Fruit fly (Drosophila melanogaster) whole organism, wandering third instar larva: ENCODE measurements around the gene Cyp6d4.

Experiments
- Abd-B ChIP-seq: fragments of >200 bp; optimal IDR thresholded peaks from 2 replicates; lab custom pipeline; 2017; ENCODE audit warnings: missing biosample characterization, missing genetic modification characterization
- CG32264 ChIP-seq: fragments of 200-800 bp; sonication (Bioruptor generic); optimal IDR thresholded peaks from 2 replicates; lab custom pipeline; 2016; ENCODE audit warnings: missing biosample characterization, missing genetic modification characterization
- CG9705 ChIP-seq: fragments of 200-800 bp; sonication (Bioruptor generic); optimal IDR thresholded peaks from 2 replicates; lab custom pipeline; 2018; ENCODE audit warnings: missing biosample characterization, mild to moderate bottlenecking, missing genetic modification characterization
- CrebA ChIP-seq: fragments of 200-800 bp; sonication (Bioruptor generic); optimal IDR thresholded peaks from 2 replicates; lab custom pipeline; 2016; ENCODE audit warnings: missing biosample characterization, mild to moderate bottlenecking, missing genetic modification characterization, borderline replicate concordance
- Dfd ChIP-seq: fragments of >200 bp; optimal IDR thresholded peaks from 2 replicates; lab custom pipeline; 2017; ENCODE audit warnings: missing biosample characterization, missing genetic modification characterization
- Dif ChIP-seq: fragments of 200-275, 200-300 bp; sonication (Bioruptor generic); optimal IDR thresholded peaks from 2 replicates; lab custom pipeline; 2018; ENCODE audit warnings: missing biosample characterization, missing genetic modification characterization; ENCODE audit not compliant: partially characterized antibody
- GATAd ChIP-seq: sonication (Bioruptor generic); optimal IDR thresholded peaks from 2 replicates; lab custom pipeline; 2016; ENCODE audit warnings: missing biosample characterization, missing genetic modification characterization
- HLH106 ChIP-seq: fragments of 200-800 bp; optimal IDR thresholded peaks from 3 replicates; lab custom pipeline; 2019; ENCODE audit warnings: missing biosample characterization, mild to moderate bottlenecking, missing genetic modification characterization, moderate library complexity
- Hnf4 ChIP-seq: fragments of 200-800 bp; sonication (Bioruptor generic); optimal IDR thresholded peaks from 2 replicates; lab custom pipeline; 2016; ENCODE audit warnings: missing biosample characterization, mild to moderate bottlenecking, missing genetic modification characterization
- Hr78 ChIP-seq: fragments of >200 bp; optimal IDR thresholded peaks from 2 replicates; lab custom pipeline; 2017; ENCODE audit warnings: missing biosample characterization, missing genetic modification characterization
- Hr83 ChIP-seq: fragments of 200-300 bp; sonication (Bioruptor generic); optimal IDR thresholded peaks from 2 replicates; lab custom pipeline; 2016; ENCODE audit warnings: missing biosample characterization, mild to moderate bottlenecking, missing genetic modification characterization, moderate library complexity; ENCODE audit not compliant: poor library complexity, severe bottlenecking
- Jra ChIP-seq: sonication (Bioruptor generic); optimal IDR thresholded peaks from 2 replicates; lab custom pipeline; 2016; ENCODE audit warnings: missing biosample characterization, missing genetic modification characterization
- Mio ChIP-seq: sonication (Bioruptor generic); optimal IDR thresholded peaks from 2 replicates; lab custom pipeline; 2016; ENCODE audit warnings: missing biosample characterization, missing genetic modification characterization
- Myc ChIP-seq: fragments of >200 bp; optimal IDR thresholded peaks from 2 replicates; lab custom pipeline; 2017
- N ChIP-seq: fragments of >200 bp; optimal IDR thresholded peaks from 2 replicates; lab custom pipeline; 2018; ENCODE audit warnings: missing biosample characterization, missing external identifiers, missing genetic modification characterization
- OdsH ChIP-seq: fragments of 200-800 bp; sonication (Bioruptor generic); optimal IDR thresholded peaks from 2 replicates; lab custom pipeline; 2016; ENCODE audit warnings: missing biosample characterization, mild to moderate bottlenecking, missing genetic modification characterization
- Rel ChIP-seq, 2 experiments: fragments of 200-800 bp; sonication (Bioruptor generic) in 1 of 2; optimal IDR thresholded peaks; 2 replicates in 1 of 2; 3 replicates in 1 of 2; lab custom pipeline; 2016 to 2019; ENCODE audit warnings: mild to moderate bottlenecking in 2 of 2, missing biosample characterization in 2 of 2, missing genetic modification characterization in 2 of 2, moderate library complexity in 1 of 2
- Sp1 ChIP-seq: fragments of 200-800 bp; sonication (Bioruptor generic); optimal IDR thresholded peaks from 3 replicates; lab custom pipeline; 2019; ENCODE audit warnings: missing biosample characterization, mild to moderate bottlenecking, missing genetic modification characterization, moderate library complexity
- Vsx2 ChIP-seq: fragments of 200-300, 225-300 bp; sonication (Bioruptor generic); optimal IDR thresholded peaks from 2 replicates; lab custom pipeline; 2018; ENCODE audit warnings: missing biosample characterization, missing genetic modification characterization; ENCODE audit not compliant: partially characterized antibody
- br ChIP-seq: fragments of 200-800 bp; sonication (Bioruptor generic); optimal IDR thresholded peaks from 2 replicates; lab custom pipeline; 2016; ENCODE audit warnings: missing biosample characterization, missing genetic modification characterization
- brk ChIP-seq: fragments of 200-800 bp; sonication (Bioruptor generic); optimal IDR thresholded peaks from 2 replicates; lab custom pipeline; 2016; ENCODE audit warnings: missing biosample characterization, mild to moderate bottlenecking, missing genetic modification characterization
- dl ChIP-seq, 2 experiments: fragments of 175-275, 200-275 bp in 1 of 2; fragments of 200-275 bp in 1 of 2; sonication (Bioruptor generic); optimal IDR thresholded peaks; lab custom pipeline; 2018; ENCODE audit warnings: mild to moderate bottlenecking in 2 of 2, missing biosample characterization in 2 of 2, missing genetic modification characterization in 2 of 2, moderate library complexity in 2 of 2; ENCODE audit not compliant: partially characterized antibody in 2 of 2, insufficient read depth in 1 of 2
- dmrt93B ChIP-seq: fragments of 200-800 bp; sonication (Bioruptor generic); optimal IDR thresholded peaks from 2 replicates; lab custom pipeline; 2018; ENCODE audit warnings: missing biosample characterization, mild to moderate bottlenecking, missing genetic modification characterization
- dsf ChIP-seq: sonication (Bioruptor generic); optimal IDR thresholded peaks from 2 replicates; lab custom pipeline; 2016; ENCODE audit warnings: missing biosample characterization, missing genetic modification characterization, borderline replicate concordance
- ey ChIP-seq: fragments of 200-800 bp; sonication (Bioruptor generic); optimal IDR thresholded peaks from 2 replicates; lab custom pipeline; 2016; ENCODE audit warnings: missing biosample characterization, missing genetic modification characterization
- foxo ChIP-seq, 2 experiments: fragments of 200-800 bp; sonication (Bioruptor generic); optimal IDR thresholded peaks; 2 replicates in 1 of 2; 3 replicates in 1 of 2; lab custom pipeline; 2016 to 2017; ENCODE audit warnings: missing biosample characterization in 2 of 2, missing genetic modification characterization in 2 of 2
- fru ChIP-seq: fragments of 200-800 bp; sonication (Bioruptor generic); optimal IDR thresholded peaks from 3 replicates; lab custom pipeline; 2016; ENCODE audit warnings: missing biosample characterization, mild to moderate bottlenecking, missing genetic modification characterization
- h ChIP-seq: fragments of 200-800 bp; sonication (Bioruptor generic); optimal IDR thresholded peaks from 3 replicates; lab custom pipeline; 2016; ENCODE audit warnings: missing biosample characterization, mild to moderate bottlenecking, missing genetic modification characterization
- jim ChIP-seq: fragments of 175-275, 200-325 bp; sonication (Bioruptor generic); optimal IDR thresholded peaks from 2 replicates; lab custom pipeline; 2016; ENCODE audit warnings: missing biosample characterization, mild to moderate bottlenecking, missing genetic modification characterization
- lola ChIP-seq: fragments of >200 bp; optimal IDR thresholded peaks from 2 replicates; lab custom pipeline; 2017; ENCODE audit warnings: missing biosample characterization, missing genetic modification characterization
- pan ChIP-seq: fragments of >200 bp; optimal IDR thresholded peaks from 2 replicates; lab custom pipeline; 2017
- psq ChIP-seq: fragments of 200-800 bp; sonication (Bioruptor generic); optimal IDR thresholded peaks from 3 replicates; lab custom pipeline; 2017; ENCODE audit warnings: missing biosample characterization, mild to moderate bottlenecking, missing genetic modification characterization, moderate library complexity
- rgr ChIP-seq: fragments of 200-800 bp; sonication (Bioruptor generic); optimal IDR thresholded peaks from 3 replicates; lab custom pipeline; 2016; ENCODE audit warnings: missing biosample characterization, mild to moderate bottlenecking, missing genetic modification characterization
- sage ChIP-seq: fragments of 200-800 bp; sonication (Bioruptor generic); optimal IDR thresholded peaks from 2 replicates; lab custom pipeline; 2016; ENCODE audit warnings: missing biosample characterization, mild to moderate bottlenecking, missing genetic modification characterization
- sv ChIP-seq: fragments of 200-800 bp; sonication (Bioruptor generic); optimal IDR thresholded peaks from 3 replicates; lab custom pipeline; 2016; ENCODE audit warnings: missing biosample characterization, missing genetic modification characterization
- tai ChIP-seq: sonication (Bioruptor generic); optimal IDR thresholded peaks from 2 replicates; lab custom pipeline; 2016; ENCODE audit warnings: missing biosample characterization, missing genetic modification characterization
- usp ChIP-seq: fragments of >200 bp; optimal IDR thresholded peaks from 2 replicates; lab custom pipeline; 2017; ENCODE audit warnings: missing biosample characterization, missing genetic modification characterization
- woc ChIP-seq: sonication (Bioruptor generic); optimal IDR thresholded peaks from 2 replicates; lab custom pipeline; 2016; ENCODE audit warnings: missing biosample characterization, mild to moderate bottlenecking, missing genetic modification characterization

Cyp6d4 gene

dm6 chr3R:22667284-22667958 is 30.7 kb upstream of the Cyp6d4 start:
- TF ChIP-seq dl (GFP tag; optimal IDR thresholded peaks at IDR 0.05; lab: Kevin White, UChicago; ENCODE audit: insufficient read depth in 1 of 2, partially characterized antibody in 2 of 2) (peak; percentile 10 to 43), br (peak; percentile 84), Hr83 (GFP tag; lab: Kevin White, UChicago) (no peak), Sp1 (GFP tag; lab: Kevin White, UChicago) (peak; percentile 92), dmrt93B (peak; percentile 89), Hr78 (GFP tag; lab: Kevin White, UChicago) (no peak), Dif (peak; percentile 44), h (GFP tag; lab: Kevin White, UChicago) (peak; percentile 93), jim (GFP tag; lab: Kevin White, UChicago) (no peak), Jra (GFP tag; lab: Kevin White, UChicago) (peak; percentile 21), CG9705 (GFP tag; lab: Kevin White, UChicago) (peak; percentile 78), usp (GFP tag; lab: Kevin White, UChicago) (no peak), GATAd (GFP tag; lab: Kevin White, UChicago) (no peak), OdsH (GFP tag; lab: Kevin White, UChicago) (peak; percentile 89), HLH106 (tag; lab: Kevin White, UChicago) (peak; percentile 93), N (GFP tag; lab: Kevin White, UChicago) (no peak), lola (GFP tag; lab: Kevin White, UChicago) (no peak), rgr (GFP tag; lab: Kevin White, UChicago) (peak; percentile 88), sage (GFP tag; lab: Kevin White, UChicago) (peak; percentile 66), Abd-B (GFP tag; lab: Kevin White, UChicago) (no peak), woc (GFP tag; lab: Kevin White, UChicago) (peak; percentile 88), Hnf4 (GFP tag; lab: Kevin White, UChicago) (peak; percentile 65), tai (GFP tag; lab: Kevin White, UChicago) (peak; percentile 76), pan (no peak), Dfd (peak; percentile 51), psq (GFP tag; lab: Kevin White, UChicago) (peak; percentile 81), CrebA (GFP tag; lab: Kevin White, UChicago) (no peak), Myc (lab: Kevin White, UChicago) (no peak), fru (GFP tag; lab: Kevin White, UChicago) (peak; percentile 79), CG32264 (GFP tag; lab: Kevin White, UChicago) (peak; percentile 60), Vsx2 (GFP tag; lab: Kevin White, UChicago) (no peak), ey (peak; percentile 88), brk (GFP tag; lab: Kevin White, UChicago) (peak; percentile 51), Mio (GFP tag; lab: Kevin White, UChicago) (no peak), sv (GFP tag; lab: Kevin White, UChicago) (no peak), foxo (GFP tag; optimal IDR thresholded peaks at IDR 0.05; lab: Kevin White, UChicago) (peak in 1 of 2 experiments; percentile 91), Rel (GFP tag; optimal IDR thresholded peaks at IDR 0.05; lab: Kevin White, UChicago) (no peak), Rel (tag; optimal IDR thresholded peaks at IDR 0.05; lab: Kevin White, UChicago) (peak; percentile 35), dsf (peak; percentile 45)

- TF ChIP-seq Hr78 (GFP tag; lab: Kevin White, UChicago) (no peak), tai (GFP tag; lab: Kevin White, UChicago) (no peak), br (no peak), Rel (GFP tag; optimal IDR thresholded peaks at IDR 0.05; lab: Kevin White, UChicago) (no peak), Rel (tag; optimal IDR thresholded peaks at IDR 0.05; lab: Kevin White, UChicago) (no peak), dl (GFP tag; optimal IDR thresholded peaks at IDR 0.05; lab: Kevin White, UChicago; ENCODE audit: insufficient read depth in 1 of 2, partially characterized antibody in 2 of 2) (no peak), Sp1 (GFP tag; lab: Kevin White, UChicago) (no peak), HLH106 (tag; lab: Kevin White, UChicago) (no peak), fru (GFP tag; lab: Kevin White, UChicago) (no peak), CG32264 (GFP tag; lab: Kevin White, UChicago) (no peak), Vsx2 (GFP tag; lab: Kevin White, UChicago) (no peak), pan (no peak), Hr83 (GFP tag; lab: Kevin White, UChicago) (no peak), Hnf4 (GFP tag; lab: Kevin White, UChicago) (no peak)
Observed at dm6 chr3R:22667959-22668316, 30.2 kb upstream of the Cyp6d4 start.
